Fruit fly (Drosophila melanogaster) whole organism, larva: ENCODE data around the gene Abi.

Experiments used
- noc ChIP-seq: fragments of 200-800 bp; sonication (Bioruptor generic); optimal IDR thresholded peaks from 3 replicates; lab custom pipeline; 2019; ENCODE audit warnings: missing biosample characterization, mild to moderate bottlenecking, missing genetic modification characterization, moderate library complexity

The Abi gene

dm6 chr3R:14122347-14122812 lies at the start of gene Abi, which contains the start of gene twf:
Abi (minus strand) TSS chr3R:14122420.
twf (plus strand) TSS chr3R:14122654.
- no peak for TF ChIP-seq noc (tag; lab: Kevin White, UChicago)

dm6 chr3R:14162176-14162759 lies 40.0 kb upstream of the Abi start, which contains the start of gene CG3199:
CG3199 (plus strand) TSS chr3R:14162709.
- no peak for TF ChIP-seq noc (tag; lab: Kevin White, UChicago)

DNA sequence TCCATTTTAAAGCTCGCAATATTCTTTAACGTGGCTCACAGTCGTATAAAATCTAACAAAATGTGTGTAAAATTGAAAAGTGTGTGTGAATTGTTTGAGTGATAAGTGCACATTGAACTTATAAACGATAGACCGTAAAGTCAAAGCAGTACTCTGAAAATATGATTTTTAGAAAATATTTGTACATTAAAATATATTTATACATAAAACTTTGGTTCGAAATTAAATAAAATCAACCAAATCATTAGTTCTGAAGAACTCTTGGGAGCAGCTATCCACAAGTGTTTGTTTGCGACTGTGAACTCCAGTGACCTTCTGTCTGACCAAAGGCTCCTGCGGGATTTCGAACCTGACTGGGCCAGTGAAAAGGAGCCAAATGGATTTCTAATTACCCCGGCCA lies 38.0 kb upstream of the Abi start, which contains the start of gene CG31327:
TSS of gene CG31327 (minus strand) at position 101 of the 400 bp plus-strand sequence.
- no peak for TF ChIP-seq noc (tag; lab: Kevin White, UChicago)

- TF ChIP-seq noc (tag; lab: Kevin White, UChicago) = no peak
Measured at dm6 chr3R:14157331-14157730, 35.1 kb upstream of the Abi start, which contains the start of gene CG31533. CG31533 (minus strand) TSS chr3R:14157431.

dm6 chr3R:14154341-14154740 lies 32.1 kb upstream of the Abi start, which contains the start of gene CG44215:
CG44215 (minus strand) TSS chr3R:14154441.
- TF ChIP-seq noc (tag; lab: Kevin White, UChicago) = no peak

DNA sequence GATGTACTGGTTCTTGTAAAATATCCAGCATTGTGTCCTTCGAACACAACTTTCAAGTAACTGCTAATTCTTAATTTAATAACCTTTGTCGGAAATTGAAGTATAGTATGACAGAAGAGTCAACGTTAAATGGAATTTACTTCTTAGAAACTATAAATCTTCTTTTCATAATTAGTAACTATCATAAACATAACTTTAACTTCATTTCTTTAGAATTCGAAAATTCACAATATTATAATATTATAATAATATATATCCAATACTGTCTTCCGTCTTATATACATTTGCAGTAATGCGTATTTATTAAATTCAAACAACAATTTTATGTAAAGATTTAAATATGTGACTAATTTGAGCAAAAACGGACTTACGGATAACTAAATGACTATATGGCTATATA lies 31.5 kb upstream of the Abi start, which contains the start of gene Recs1:
TSS of gene Recs1 (minus strand) at position 101 of the 400 bp plus-strand sequence.
- no peak for TF ChIP-seq noc (tag; lab: Kevin White, UChicago)

- no peak for TF ChIP-seq noc (tag; lab: Kevin White, UChicago)
Measured at dm6 chr3R:14152550-14152949, 30.3 kb upstream of the Abi start, which contains the start of gene CG42500. CG42500 (minus strand) TSS chr3R:14152650.

DNA sequence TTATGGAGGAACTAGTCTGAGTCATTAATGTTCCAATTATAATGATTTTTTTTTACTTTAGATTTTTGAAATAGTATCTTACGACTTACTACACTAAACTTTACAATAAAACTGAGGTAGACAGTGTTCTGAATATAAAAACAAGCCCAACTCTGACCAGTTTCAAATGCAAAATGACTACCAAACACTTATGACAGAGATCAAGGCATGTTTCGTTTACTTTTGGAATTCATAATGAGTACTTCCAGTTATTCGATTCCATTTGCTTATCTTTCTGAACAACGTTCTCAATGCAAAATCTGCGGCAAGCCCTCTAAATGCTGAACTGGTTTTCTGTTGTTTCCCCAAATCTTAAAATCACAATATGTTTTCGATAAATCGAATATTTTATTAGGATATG lies 29.6 kb upstream of the Abi start, which contains the start of gene CG14355:
TSS of gene CG14355 (minus strand) at position 101 of the 400 bp plus-strand sequence.
- TF ChIP-seq noc (tag; lab: Kevin White, UChicago) = no peak

dm6 chr3R:14140912-14141311 lies 18.7 kb upstream of the Abi start:
- no peak for TF ChIP-seq noc (tag; lab: Kevin White, UChicago)

- no peak for TF ChIP-seq noc (tag; lab: Kevin White, UChicago)
Measured at dm6 chr3R:14131972-14132371, 9.8 kb upstream of the Abi start, which contains the start of gene CG14356. CG14356 (minus strand) TSS chr3R:14132072.

- TF ChIP-seq noc (tag; lab: Kevin White, UChicago) = peak; percentile 93
Measured at dm6 chr3R:14125479-14126121, 3.4 kb upstream of the Abi start, which contains the start of the genes 140up and Polr2B. 140up (minus strand) TSS chr3R:14125548. Polr2B (plus strand) TSS chr3R:14125791.

dm6 chr3R:14118350-14118749 lies 3.9 kb downstream of the Abi start, which contains the start of gene Kif19A:
Kif19A (minus strand) TSS chr3R:14118450.
- TF ChIP-seq noc (tag; lab: Kevin White, UChicago) = no peak

DNA sequence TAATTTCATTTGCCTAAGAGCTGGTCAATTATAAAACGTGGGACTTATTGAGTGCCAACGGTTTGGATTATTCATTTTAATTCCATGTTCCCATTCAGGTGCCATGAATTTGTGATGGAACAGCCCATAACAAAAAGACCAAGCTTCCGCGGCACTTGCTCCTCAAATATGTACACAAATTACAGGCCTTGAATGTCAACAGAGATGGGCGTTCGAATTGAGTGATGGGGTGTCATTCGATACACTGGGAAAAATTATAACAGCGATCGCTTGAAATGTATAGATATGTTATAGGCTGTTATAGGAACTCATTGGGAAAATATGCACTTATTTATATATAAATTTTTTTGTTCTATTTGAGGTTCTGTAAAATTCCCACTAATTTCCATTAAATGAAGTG lies 6.1 kb downstream of the Abi start:
- no peak for TF ChIP-seq noc (tag; lab: Kevin White, UChicago)

dm6 chr3R:14112066-14112465 lies 10.2 kb downstream of the Abi start, which contains the start of gene CG14357:
CG14357 (minus strand) TSS chr3R:14112166.
- no peak for TF ChIP-seq noc (tag; lab: Kevin White, UChicago)

DNA sequence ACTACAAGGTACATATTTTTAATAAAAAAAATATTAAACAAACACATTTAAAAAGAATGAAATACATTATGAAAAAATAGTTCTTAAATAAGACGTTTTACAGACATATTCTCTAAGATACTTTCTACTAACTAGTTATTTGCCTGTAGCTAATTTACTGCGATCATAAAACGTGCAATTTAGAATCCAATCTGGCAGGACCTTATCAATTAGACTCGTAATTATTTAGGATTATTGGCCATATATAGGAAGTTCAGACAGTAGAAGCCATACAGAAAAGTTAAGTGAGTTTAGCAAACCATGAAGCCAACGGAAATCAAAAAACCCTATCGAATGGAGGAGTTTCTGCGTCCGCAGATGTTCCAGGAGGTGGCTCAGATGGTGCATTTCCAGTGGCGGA lies 13.1 kb downstream of the Abi start, which contains the start of gene Or88a:
TSS of gene Or88a (plus strand) at position 301 of the 400 bp plus-strand sequence.
- TF ChIP-seq noc (tag; lab: Kevin White, UChicago) = no peak
